Worm (Caenorhabditis elegans): Measurements from ENCODE around the gene Y7A5A.5.

- TF ChIP-seq tab-1 (GFP tag; IDR thresholded peaks at IDR 0.05) (0 out of 2 replicates have a peak, but pooled peaks have one; percentile 17), T22C8.4 (GFP tag; IDR thresholded peaks at IDR 0.05) (0 out of 2 replicates have a peak, but pooled peaks have one; percentile 5)
These were observed 38.8 kb downstream of the Y7A5A.5 start for ce11 chrX:15747814-15748213.

Measured in whole organism, midembryonic.